Worm (Caenorhabditis elegans) whole organism, late embryonic: ENCODE data around the gene rps-18.
"Not testable (repeated sequence)": the region's sequence is repeated elsewhere in the genome, so short reads cannot be mapped to it uniquely, and the experiment has no call there.

ENCODE experiments used
- dmd-4 ChIP-seq: sonication (generic microtip); optimal IDR thresholded peaks from 2 replicates; lab custom pipeline; 2016; ENCODE audit warnings: borderline replicate concordance, missing genetic modification characterization, missing compliant biosample characterization
- fax-1 ChIP-seq: sonication (generic microtip); optimal IDR thresholded peaks from 2 replicates; lab custom pipeline; 2016; ENCODE audit warnings: missing genotype, missing genetic modification characterization, missing compliant biosample characterization
- hlh-8 ChIP-seq: sonication (generic microtip); optimal IDR thresholded peaks from 2 replicates; lab custom pipeline; 2016; ENCODE audit warnings: missing genotype, missing genetic modification characterization, missing compliant biosample characterization
- nhr-11 ChIP-seq: fragments of 150-350 bp; optimal IDR thresholded peaks from 2 replicates; lab custom pipeline; 2014; ENCODE audit warnings: missing biosample characterization, missing genetic modification characterization
- pag-3 ChIP-seq: sonication (generic microtip); optimal IDR thresholded peaks from 2 replicates; lab custom pipeline; 2016; ENCODE audit warnings: missing compliant biosample characterization, missing genetic modification characterization, borderline replicate concordance
- pqm-1 ChIP-seq: sonication (generic microtip); optimal IDR thresholded peaks from 2 replicates; lab custom pipeline; 2016; ENCODE audit warnings: missing genetic modification characterization, missing compliant biosample characterization

ce11 chrIV:14843062-14843461 is 17.6 kb downstream of the rps-18 start, which contains the start of gene Y57G11C.20:
- TF ChIP-seq hlh-8; pqm-1 (tag; lab: Kevin White, UChicago); dmd-4 (tag; lab: Kevin White, UChicago); nhr-11 (tag; lab: Kevin White, UChicago); pag-3 (tag; lab: Kevin White, UChicago); fax-1: not testable (repeated sequence)
